Fruit fly (Drosophila melanogaster): ENCODE data around the gene rod.

rod gene

dm6 chr3R:31622648-31623047 lies 41.9 kb downstream of the rod start:
- TF ChIP-seq CG13123 (GFP tag; optimal IDR thresholded peaks at IDR 0.05) (no peak), Dad (GFP tag; optimal IDR thresholded peaks at IDR 0.05) (no peak), Med (GFP tag) (peak; percentile 44), CG33213 (GFP tag; optimal IDR thresholded peaks at IDR 0.05) (no peak), crol (GFP tag; IDR thresholded peaks at IDR 0.05) (0 out of 2 replicates have a peak, but pooled peaks have one; percentile 21), dmrt11E (tag; optimal IDR thresholded peaks at IDR 0.05) (no peak), usp (GFP tag; optimal IDR thresholded peaks at IDR 0.05) (no peak), ind (GFP tag; optimal IDR thresholded peaks at IDR 0.05) (no peak), cad (GFP tag; optimal IDR thresholded peaks at IDR 0.05) (no peak), D (optimal IDR thresholded peaks at IDR 0.05) (no peak), D (GFP tag; optimal IDR thresholded peaks at IDR 0.05) (no peak), MBD-R2 (GFP tag; IDR thresholded peaks at IDR 0.05) (peak; percentile 39; the same call in 1 of the 2 replicates), YL-1 (GFP tag; optimal IDR thresholded peaks at IDR 0.05) (no peak), CG1832 (GFP tag; optimal IDR thresholded peaks at IDR 0.05) (peak; percentile 5), sens (GFP tag) (peak; percentile 55), Mrtf (GFP tag; IDR thresholded peaks at IDR 0.05) (no peak), onecut (GFP tag; IDR thresholded peaks at IDR 0.05) (peak; percentile 83), CG10654 (GFP tag; optimal IDR thresholded peaks at IDR 0.05) (no peak), chif (GFP tag; optimal IDR thresholded peaks at IDR 0.05) (no peak)

dm6 chr3R:31626237-31626636 lies 45.5 kb downstream of the rod start:
- TF ChIP-seq sens (GFP tag) (peak; percentile 64), CG4328 (GFP tag; optimal IDR thresholded peaks at IDR 0.05) (no peak), Atf3 (GFP tag; optimal IDR thresholded peaks at IDR 0.05) (no peak), chn (GFP tag; optimal IDR thresholded peaks at IDR 0.05) (no peak), Med (GFP tag) (peak; percentile 51)

DNA sequence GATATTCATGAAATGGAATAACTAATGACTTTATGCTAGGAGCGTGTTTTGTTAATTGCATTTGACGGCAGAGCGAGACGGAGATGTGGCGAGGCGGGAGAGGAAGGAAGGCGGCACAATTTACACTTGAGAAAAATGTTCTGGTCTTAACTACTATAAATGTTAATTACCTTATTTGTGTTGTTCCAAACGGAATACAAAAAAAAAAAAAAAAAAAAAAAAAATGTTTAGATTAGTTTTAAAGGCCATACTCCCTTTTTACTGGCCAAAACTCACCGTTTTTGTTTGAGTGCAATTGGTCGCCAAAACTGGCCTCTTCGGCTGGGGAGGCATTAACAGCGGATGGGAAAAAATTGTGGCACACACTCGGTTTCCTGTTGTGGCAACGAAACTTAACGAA lies 46.4 kb downstream of the rod start:
- TF ChIP-seq vvl (GFP tag; IDR thresholded peaks at IDR 0.05), result peak; percentile 48; the same call in 1 of the 2 replicates
- TF ChIP-seq Blimp-1 (GFP tag; optimal IDR thresholded peaks at IDR 0.05), result no peak
- no peak for TF ChIP-seq toy (GFP tag; IDR thresholded peaks at IDR 0.05)
- TF ChIP-seq CG30431 (GFP tag; optimal IDR thresholded peaks at IDR 0.05), result no peak
- TF ChIP-seq CG15073 (GFP tag; optimal IDR thresholded peaks at IDR 0.05), result no peak
- peak; percentile 65 for TF ChIP-seq Med (GFP tag)
- TF ChIP-seq Antp (GFP tag; optimal IDR thresholded peaks at IDR 0.05), result no peak
- no peak for TF ChIP-seq Jarid2 (GFP tag; optimal IDR thresholded peaks at IDR 0.05)
- TF ChIP-seq eyg (GFP tag; optimal IDR thresholded peaks at IDR 0.05), result no peak
- no peak for TF ChIP-seq sug (tag; optimal IDR thresholded peaks at IDR 0.05)
- TF ChIP-seq rib (GFP tag; IDR thresholded peaks at IDR 0.05), result no peak
- no peak for TF ChIP-seq otp (GFP tag; IDR thresholded peaks at IDR 0.05)
- TF ChIP-seq klu (GFP tag; IDR thresholded peaks at IDR 0.05), result no peak
- TF ChIP-seq MBD-R2 (GFP tag; IDR thresholded peaks at IDR 0.05), result no peak
- no peak for TF ChIP-seq pum (GFP tag; optimal IDR thresholded peaks at IDR 0.05)
- TF ChIP-seq lmd (GFP tag; IDR thresholded peaks at IDR 0.05), result peak; percentile 45
- no peak for TF ChIP-seq CG9817 (tag; optimal IDR thresholded peaks at IDR 0.05)
- peak; percentile 26 for TF ChIP-seq Sox102F (GFP tag; optimal IDR thresholded peaks at IDR 0.05)
- peak; percentile 53 for TF ChIP-seq Rfx (GFP tag; IDR thresholded peaks at IDR 0.05)
- TF ChIP-seq CG6683 (GFP tag; optimal IDR thresholded peaks at IDR 0.05), result no peak
- 0 out of 2 replicates have a peak, but pooled peaks have one; percentile 26 for TF ChIP-seq HLH3B (GFP tag; IDR thresholded peaks at IDR 0.05)
- TF ChIP-seq ham (GFP tag; IDR thresholded peaks at IDR 0.05), result no peak
- no peak for TF ChIP-seq Mrtf (GFP tag; IDR thresholded peaks at IDR 0.05)
- TF ChIP-seq CG13287 (GFP tag; IDR thresholded peaks at IDR 0.05; ENCODE audit: partially characterized antibody), result no peak
- no peak for TF ChIP-seq CG11398 (GFP tag; optimal IDR thresholded peaks at IDR 0.05)
- no peak for TF ChIP-seq CG17361 (GFP tag; IDR thresholded peaks at IDR 0.05)
- peak; percentile 36; the same call in 1 of the 2 replicates for TF ChIP-seq Xrp1 (GFP tag; IDR thresholded peaks at IDR 0.05)
- no peak for TF ChIP-seq Fer2 (tag; optimal IDR thresholded peaks at IDR 0.05)
- TF ChIP-seq CG8281 (tag; optimal IDR thresholded peaks at IDR 0.05), result no peak
- TF ChIP-seq CG2202 (tag; optimal IDR thresholded peaks at IDR 0.05), result no peak
- peak; percentile 21 for TF ChIP-seq CG7556 (GFP tag; optimal IDR thresholded peaks at IDR 0.05)
- no peak for TF ChIP-seq CG10274 (GFP tag; optimal IDR thresholded peaks at IDR 0.05)

All from whole organism, embryonic.